Worm (Caenorhabditis elegans): ENCODE results near the gene C09B9.7.

DNA sequence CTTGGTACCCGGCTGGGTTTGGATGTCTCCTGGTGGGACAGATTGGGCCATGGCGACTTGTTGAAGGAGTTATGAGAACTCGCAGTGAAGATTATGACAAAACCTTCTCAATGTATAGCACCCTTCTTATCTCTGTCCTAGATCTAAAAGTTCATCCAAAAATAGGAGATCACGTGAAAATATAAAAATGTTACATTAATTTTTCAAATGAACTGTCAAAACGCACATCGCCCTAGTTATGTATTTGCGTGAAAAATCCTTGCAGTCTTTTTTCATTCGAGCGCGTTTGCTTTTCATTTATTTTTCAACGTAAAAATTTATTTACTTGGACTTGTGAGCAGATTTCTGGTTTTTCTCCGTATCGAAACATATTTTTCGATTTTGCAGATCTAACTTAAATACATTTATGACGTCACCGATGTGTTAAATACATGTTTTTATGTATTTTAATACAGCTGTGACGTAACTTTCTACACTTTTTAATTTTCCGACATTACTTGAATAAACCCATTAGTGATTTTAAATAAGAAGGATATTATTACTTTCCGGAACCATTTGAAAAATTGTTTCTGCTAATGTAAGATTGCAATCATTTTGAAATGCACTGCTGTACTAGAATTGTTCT lies 4.8 kb downstream of the C09B9.7 start, which contains the start of gene msp-55:
- no peak for TF ChIP-seq skn-1 (tag; optimal IDR thresholded peaks at IDR 0.05)
- no peak for TF ChIP-seq aha-1 (tag)
- no peak for TF ChIP-seq zag-1 (tag; optimal IDR thresholded peaks at IDR 0.05)
- no peak for TF ChIP-seq lin-39 (tag; optimal IDR thresholded peaks at IDR 0.05)
- TF ChIP-seq pha-4 (GFP tag; IDR thresholded peaks at IDR 0.05), result no peak
- no peak for TF ChIP-seq pha-4 (tag; optimal IDR thresholded peaks at IDR 0.05)
- TF ChIP-seq unc-130 (GFP tag; optimal IDR thresholded peaks at IDR 0.05), result no peak
- TF ChIP-seq dve-1 (tag; optimal IDR thresholded peaks at IDR 0.05; ENCODE audit: insufficient read depth), result no peak
- TF ChIP-seq nhr-25 (tag; optimal IDR thresholded peaks at IDR 0.05; ENCODE audit: borderline replicate concordance, insufficient read depth), result no peak
- no peak for TF ChIP-seq zip-2 (tag; optimal IDR thresholded peaks at IDR 0.05)
